Worm (Caenorhabditis elegans) whole organism, early embryonic: Measurements from ENCODE around the gene wdfy-2.

Experiments
- ama-1 ChIP-seq: fragments of 150-350 bp; optimal IDR thresholded peaks from 2 replicates; lab custom pipeline; 2014
- flt-1 ChIP-seq: fragments of 200-800 bp; sonication (Bioruptor generic); IDR thresholded peaks from 2 replicates; pipeline ENCODE4 v1.3.6; 2022; ENCODE audit warnings: missing genetic modification characterization, missing compliant biosample characterization
- hmbx-1 ChIP-seq: sonication (generic microtip); optimal IDR thresholded peaks from 2 replicates; lab custom pipeline; 2016; ENCODE audit warnings: mild to moderate bottlenecking, missing genetic modification characterization, missing compliant biosample characterization
- hmg-4 ChIP-seq: fragments of 200-800 bp; sonication (Bioruptor generic); optimal IDR thresholded peaks from 2 replicates; lab custom pipeline; 2018; ENCODE audit warnings: mild to moderate bottlenecking, missing genetic modification characterization, missing compliant biosample characterization
- tbx-37 ChIP-seq: fragments of 200-800 bp; sonication (Bioruptor generic); conservative IDR thresholded peaks from 2 replicates; pipeline ENCODE4 v1.3.6; 2022; ENCODE audit warnings: missing genetic modification reagents, missing genetic modification characterization, missing compliant biosample characterization

ce11 chrII:9305575-9305974 lies 14.1 kb upstream of the wdfy-2 start:
- TF ChIP-seq tbx-37 (GFP tag; lab: Robert Waterston, UW) (no peak), flt-1 (no peak), hmbx-1 (tag; lab: Kevin White, UChicago) (no peak), hmg-4 (GFP tag; lab: Kevin White, UChicago) (no peak), ama-1 (no peak)
